Worm (Caenorhabditis elegans) whole organism, young adult: Measurements from ENCODE around the gene F53F4.11.

Experiments used
- B0261.1 ChIP-seq: sonication (generic microtip); optimal IDR thresholded peaks from 2 replicates; lab custom pipeline; 2016; ENCODE audit warnings: mild to moderate bottlenecking, missing genetic modification characterization, moderate library complexity, missing compliant biosample characterization
- bed-1 ChIP-seq: fragments of 200-800 bp; sonication (Bioruptor generic); IDR thresholded peaks from 2 replicates; pipeline ENCODE4 v1.3.6; 2022; ENCODE audit warnings: missing genetic modification reagents, missing genetic modification characterization, missing compliant biosample characterization
- ccch-3 ChIP-seq: fragments of 200-800 bp; sonication (Bioruptor generic); optimal IDR thresholded peaks from 2 replicates; lab custom pipeline; 2018; ENCODE audit warnings: mild to moderate bottlenecking, missing genetic modification characterization, missing compliant biosample characterization
- hrde-1 ChIP-seq: sonication (generic microtip); optimal IDR thresholded peaks from 2 replicates; lab custom pipeline; 2016; ENCODE audit warnings: missing genetic modification characterization, mild to moderate bottlenecking, missing compliant biosample characterization, moderate library complexity, missing genotype, missing genetic modification reagents, borderline replicate concordance
- snpc-4 ChIP-seq, 5 experiments: fragments of 150-350 bp in 1 of 5; sonication (generic microtip) in 4 of 5; optimal IDR thresholded peaks; 2 replicates each; lab custom pipeline; 2014 to 2018; ENCODE audit warnings: missing genetic modification characterization in 5 of 5, missing biosample characterization in 3 of 5, antibody characterized with exemption in 2 of 5, mild to moderate bottlenecking in 2 of 5, missing compliant biosample characterization in 2 of 5, missing genotype in 2 of 5, moderate library complexity in 2 of 5, missing genetic modification reagents in 1 of 5
- ztf-28 ChIP-seq: fragments of 200-800 bp; sonication (Bioruptor generic); IDR thresholded peaks from 2 replicates; pipeline ENCODE4 v1.3.6; 2022; ENCODE audit warnings: missing genetic modification reagents, missing genetic modification characterization, missing compliant biosample characterization

ce11 chrV:13587902-13588301 is 36.4 kb downstream of the F53F4.11 start, which contains the start of gene F53F4.17:
- no peak for TF ChIP-seq ccch-3 (GFP tag; lab: Kevin White, UChicago)
- TF ChIP-seq hrde-1 (tag; lab: Kevin White, UChicago): no peak
- no peak for TF ChIP-seq bed-1 (GFP tag; lab: Robert Waterston, UW)
- no peak for TF ChIP-seq snpc-4 (GFP tag; optimal IDR thresholded peaks at IDR 0.05; lab: Kevin White, UChicago)
- TF ChIP-seq snpc-4 (tag; optimal IDR thresholded peaks at IDR 0.05; lab: Kevin White, UChicago): no peak
- TF ChIP-seq B0261.1: no peak
- TF ChIP-seq ztf-28 (GFP tag; lab: Robert Waterston, UW): no peak
